Fruit fly (Drosophila melanogaster) whole organism, embryonic: ENCODE results near the gene CG8526.

Source experiments
- ATbp ChIP-seq: fragments of 200-800 bp; sonication (Bioruptor generic); optimal IDR thresholded peaks from 2 replicates; lab custom pipeline; 2017; ENCODE audit warnings: missing biosample characterization, mild to moderate bottlenecking, missing genetic modification characterization, missing genetic modification reagents
- Atf3 ChIP-seq: fragments of 200-800 bp; sonication (Bioruptor generic); optimal IDR thresholded peaks from 3 replicates; lab custom pipeline; 2016; ENCODE audit warnings: missing biosample characterization, missing genetic modification characterization
- BEAF-32 ChIP-seq: fragments of 200-800 bp; sonication (Bioruptor generic); optimal IDR thresholded peaks from 3 replicates; lab custom pipeline; 2017; ENCODE audit warnings: missing biosample characterization, missing genetic modification characterization, mild to moderate bottlenecking, moderate library complexity, missing genetic modification reagents
- BtbVII ChIP-seq: fragments of 200-800 bp; sonication (Bioruptor generic); optimal IDR thresholded peaks from 3 replicates; lab custom pipeline; 2017; ENCODE audit warnings: missing biosample characterization, mild to moderate bottlenecking, missing genetic modification characterization
- CG10274 ChIP-seq: fragments of 200-800 bp; sonication (Bioruptor generic); optimal IDR thresholded peaks from 3 replicates; lab custom pipeline; 2017; ENCODE audit warnings: missing biosample characterization, mild to moderate bottlenecking, missing genetic modification characterization
- CG10979 ChIP-seq: fragments of 200-800 bp; sonication (Bioruptor generic); optimal IDR thresholded peaks from 2 replicates; lab custom pipeline; 2018; ENCODE audit warnings: missing biosample characterization, mild to moderate bottlenecking, missing genetic modification characterization, moderate library complexity
- CG11085 ChIP-seq: fragments of 200-800 bp; sonication (Bioruptor generic); IDR thresholded peaks from 2 replicates; pipeline ENCODE4 v1.3.6; 2022; ENCODE audit warnings: missing biosample characterization, missing genetic modification characterization
- CG11560 ChIP-seq: fragments of 200-800 bp; sonication (Bioruptor generic); IDR thresholded peaks from 3 replicates; pipeline ENCODE4 v1.3.6; 2022; ENCODE audit warnings: missing biosample characterization, missing genetic modification characterization
- CG1647 ChIP-seq: fragments of 200-800 bp; sonication (Bioruptor generic); optimal IDR thresholded peaks from 3 replicates; lab custom pipeline; 2016; ENCODE audit warnings: missing biosample characterization, missing genetic modification characterization
- CG17829 ChIP-seq: fragments of 200-800 bp; optimal IDR thresholded peaks from 2 replicates; lab custom pipeline; 2019; ENCODE audit warnings: missing biosample characterization, mild to moderate bottlenecking, missing genetic modification characterization, moderate library complexity
- CG32532 ChIP-seq: fragments of 200-800 bp; sonication (Bioruptor generic); IDR thresholded peaks from 2 replicates; pipeline ENCODE4 v1.3.6; 2022; ENCODE audit warnings: missing biosample characterization, missing genetic modification characterization
- CG4424 ChIP-seq: fragments of 200-800 bp; sonication (Bioruptor generic); optimal IDR thresholded peaks from 3 replicates; lab custom pipeline; 2016; ENCODE audit warnings: missing biosample characterization, missing genetic modification characterization
- CG6689 ChIP-seq: fragments of 200-800 bp; sonication (Bioruptor generic); IDR thresholded peaks from 2 replicates; pipeline ENCODE4 v1.3.6; 2022; ENCODE audit warnings: missing biosample characterization, missing genetic modification characterization
- CG7928 ChIP-seq: fragments of 200-800 bp; sonication (Bioruptor generic); optimal IDR thresholded peaks from 2 replicates; lab custom pipeline; 2017; ENCODE audit warnings: missing biosample characterization, mild to moderate bottlenecking, missing genetic modification characterization
- CG7987 ChIP-seq: fragments of 200-800 bp; sonication (Bioruptor generic); optimal IDR thresholded peaks from 2 replicates; lab custom pipeline; 2018; ENCODE audit warnings: missing biosample characterization, mild to moderate bottlenecking, missing genetic modification characterization, moderate library complexity
- CG9437 ChIP-seq: fragments of 200-800 bp; sonication (Bioruptor generic); optimal IDR thresholded peaks from 2 replicates; lab custom pipeline; 2018; ENCODE audit warnings: missing biosample characterization, mild to moderate bottlenecking, missing genetic modification characterization
- CrebB ChIP-seq: fragments of 200-800 bp; sonication (Bioruptor generic); optimal IDR thresholded peaks from 3 replicates; lab custom pipeline; 2018; ENCODE audit warnings: missing biosample characterization, mild to moderate bottlenecking, missing genetic modification characterization
- Dad ChIP-seq: fragments of 200-800 bp; sonication (Bioruptor generic); optimal IDR thresholded peaks from 3 replicates; lab custom pipeline; 2016; ENCODE audit warnings: missing biosample characterization, missing genetic modification characterization
- Doc3 ChIP-seq: fragments of 200-800 bp; sonication (Bioruptor generic); IDR thresholded peaks from 3 replicates; pipeline ENCODE4 v1.3.6; 2022; ENCODE audit warnings: missing biosample characterization, missing genetic modification characterization; ENCODE audit not compliant: partially characterized antibody
- Elba2 ChIP-seq: fragments of 200-800 bp; sonication (Bioruptor generic); optimal IDR thresholded peaks from 3 replicates; lab custom pipeline; 2016; ENCODE audit warnings: missing biosample characterization, missing genetic modification characterization
- Hey ChIP-seq: fragments of 200-800 bp; sonication (Bioruptor generic); optimal IDR thresholded peaks from 3 replicates; lab custom pipeline; 2018; ENCODE audit warnings: missing biosample characterization, mild to moderate bottlenecking, missing genetic modification characterization
- HmgD ChIP-seq: fragments of 200-800 bp; sonication (Bioruptor generic); optimal IDR thresholded peaks from 3 replicates; lab custom pipeline; 2016; ENCODE audit warnings: missing biosample characterization, missing genetic modification characterization
- HmgZ ChIP-seq: fragments of 200-800 bp; sonication (Bioruptor generic); optimal IDR thresholded peaks from 2 replicates; lab custom pipeline; 2018; ENCODE audit warnings: missing biosample characterization, mild to moderate bottlenecking, missing genetic modification characterization
- Jarid2 ChIP-seq: fragments of 200-800 bp; sonication (Bioruptor generic); optimal IDR thresholded peaks from 3 replicates; lab custom pipeline; 2017; ENCODE audit warnings: mild to moderate bottlenecking, missing biosample characterization, missing genetic modification reagents, missing genetic modification characterization
- NK7.1 ChIP-seq: fragments of 200-800 bp; sonication (Bioruptor generic); optimal IDR thresholded peaks from 3 replicates; lab custom pipeline; 2016; ENCODE audit warnings: missing biosample characterization, missing genetic modification characterization
- Nf-YB ChIP-seq: fragments of 200-800 bp; sonication (Bioruptor generic); optimal IDR thresholded peaks from 3 replicates; lab custom pipeline; 2019; ENCODE audit warnings: missing biosample characterization, mild to moderate bottlenecking, missing genetic modification characterization, moderate library complexity
- YL-1 ChIP-seq: fragments of 200-800 bp; sonication (Bioruptor generic); optimal IDR thresholded peaks from 3 replicates; lab custom pipeline; 2017; ENCODE audit warnings: missing biosample characterization, mild to moderate bottlenecking, missing genetic modification characterization
- ash1 ChIP-seq: fragments of 200-800 bp; sonication (Bioruptor generic); optimal IDR thresholded peaks from 2 replicates; lab custom pipeline; 2018; ENCODE audit warnings: missing biosample characterization, mild to moderate bottlenecking, missing genetic modification characterization
- bbx ChIP-seq: fragments of 200-800 bp; sonication (Bioruptor generic); IDR thresholded peaks from 2 replicates; pipeline ENCODE4 v1.3.6; 2022; ENCODE audit warnings: missing biosample characterization, missing genetic modification characterization; ENCODE audit not compliant: partially characterized antibody
- br ChIP-seq: fragments of >200 bp; optimal IDR thresholded peaks from 2 replicates; lab custom pipeline; 2017
- cg ChIP-seq: fragments of 200-800 bp; sonication (Bioruptor generic); optimal IDR thresholded peaks from 3 replicates; lab custom pipeline; 2019; ENCODE audit warnings: missing biosample characterization, mild to moderate bottlenecking, missing genetic modification characterization, moderate library complexity
- ems ChIP-seq: fragments of 200-800 bp; sonication (Bioruptor generic); optimal IDR thresholded peaks from 3 replicates; lab custom pipeline; 2016; ENCODE audit warnings: missing biosample characterization, missing genetic modification characterization
- esg ChIP-seq: fragments of 200-800 bp; sonication (Bioruptor generic); conservative IDR thresholded peaks from 2 replicates; pipeline ENCODE4 v1.3.6; 2022; ENCODE audit warnings: missing biosample characterization, missing genetic modification characterization
- fd3F ChIP-seq: fragments of 200-800 bp; sonication (Bioruptor generic); optimal IDR thresholded peaks from 2 replicates; lab custom pipeline; 2018; ENCODE audit warnings: missing biosample characterization, mild to moderate bottlenecking, missing genetic modification characterization, moderate library complexity
- fd64A ChIP-seq: fragments of 200-800 bp; sonication (Bioruptor generic); optimal IDR thresholded peaks from 3 replicates; lab custom pipeline; 2018; ENCODE audit warnings: missing biosample characterization, mild to moderate bottlenecking, missing genetic modification characterization
- gce ChIP-seq: fragments of 200-800 bp; sonication (Bioruptor generic); IDR thresholded peaks from 3 replicates; pipeline ENCODE4 v1.3.6; 2022; ENCODE audit warnings: missing biosample characterization, missing genetic modification characterization
- hth ChIP-seq: fragments of >200 bp; optimal IDR thresholded peaks from 2 replicates; lab custom pipeline; 2017; ENCODE audit warnings: inconsistent platforms
- ind ChIP-seq: fragments of 200-800 bp; sonication (Bioruptor generic); optimal IDR thresholded peaks from 3 replicates; lab custom pipeline; 2016; ENCODE audit warnings: missing biosample characterization, missing genetic modification characterization
- jumu ChIP-seq: fragments of 200-800 bp; sonication (Bioruptor generic); optimal IDR thresholded peaks from 3 replicates; lab custom pipeline; 2016; ENCODE audit warnings: missing biosample characterization, missing genetic modification characterization
- lab ChIP-seq: fragments of 200-800 bp; sonication (Bioruptor generic); optimal IDR thresholded peaks from 3 replicates; lab custom pipeline; 2017; ENCODE audit warnings: missing biosample characterization, missing genetic modification characterization, mild to moderate bottlenecking, moderate library complexity, missing genetic modification reagents
- maf-S ChIP-seq: fragments of 200-800 bp; sonication (Bioruptor generic); optimal IDR thresholded peaks from 2 replicates; lab custom pipeline; 2016; ENCODE audit warnings: missing biosample characterization, missing genetic modification characterization
- oc ChIP-seq: fragments of 200-800 bp; sonication (Bioruptor generic); optimal IDR thresholded peaks from 2 replicates; lab custom pipeline; 2018; ENCODE audit warnings: missing biosample characterization, mild to moderate bottlenecking, missing genetic modification characterization, moderate library complexity
- pzg ChIP-seq: fragments of 200-800 bp; sonication (Bioruptor generic); optimal IDR thresholded peaks from 3 replicates; lab custom pipeline; 2018; ENCODE audit warnings: missing biosample characterization, mild to moderate bottlenecking, missing genetic modification characterization, moderate library complexity
- rib ChIP-seq: fragments of 200-800 bp; sonication (Bioruptor generic); IDR thresholded peaks from 2 replicates; pipeline ENCODE4 v1.3.6; 2022; ENCODE audit warnings: missing biosample characterization, missing genetic modification characterization
- sim ChIP-seq: fragments of 200-800 bp; sonication (Bioruptor generic); IDR thresholded peaks from 2 replicates; pipeline ENCODE4 v1.3.6; 2022; ENCODE audit warnings: missing biosample characterization, missing genetic modification characterization
- sna ChIP-seq: fragments of 200-800 bp; sonication (Bioruptor generic); IDR thresholded peaks from 2 replicates; pipeline ENCODE4 v1.3.6; 2022; ENCODE audit warnings: missing biosample characterization, missing genetic modification characterization; ENCODE audit not compliant: partially characterized antibody
- so ChIP-seq: fragments of 200-800 bp; sonication (Bioruptor generic); IDR thresholded peaks from 3 replicates; pipeline ENCODE4 v1.3.6; 2022; ENCODE audit warnings: missing biosample characterization, missing genetic modification characterization
- sob ChIP-seq: fragments of 200-800 bp; sonication (Bioruptor generic); IDR thresholded peaks from 2 replicates; pipeline ENCODE4 v1.3.6; 2022; ENCODE audit warnings: missing biosample characterization, missing genetic modification characterization
- sr ChIP-seq: fragments of 200-800 bp; sonication (Bioruptor generic); IDR thresholded peaks from 3 replicates; pipeline ENCODE4 v1.3.6; 2022; ENCODE audit warnings: missing biosample characterization, missing genetic modification characterization
- tio ChIP-seq: fragments of 200-800 bp; sonication (Bioruptor generic); optimal IDR thresholded peaks from 2 replicates; lab custom pipeline; 2017; ENCODE audit warnings: missing biosample characterization, missing genetic modification characterization, inconsistent platforms
- wdn ChIP-seq: fragments of 200-800 bp; sonication (Bioruptor generic); IDR thresholded peaks from 2 replicates; pipeline ENCODE4 v1.3.6; 2022; ENCODE audit warnings: missing biosample characterization, missing genetic modification characterization

The CG8526 gene

DNA sequence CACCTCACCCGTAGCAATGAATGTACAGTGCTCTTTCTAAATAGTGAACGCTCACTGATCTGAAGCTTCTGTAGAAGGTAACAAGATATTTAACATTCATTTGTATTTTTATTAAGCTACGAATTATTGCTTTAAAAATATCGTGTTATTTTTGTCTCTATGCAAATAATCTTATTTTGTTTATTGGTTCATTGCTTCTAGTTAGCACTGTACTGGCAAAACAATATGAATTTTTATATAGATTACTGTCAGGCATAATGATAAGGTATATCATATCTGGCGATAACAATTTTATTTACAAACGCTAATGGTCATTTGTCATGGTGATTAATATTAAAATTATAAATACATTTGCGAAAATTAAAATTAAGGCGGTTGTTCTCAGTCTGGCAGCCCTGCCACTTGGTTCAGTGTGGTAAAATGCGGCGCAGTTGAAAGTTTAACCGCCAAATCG is 29.5 kb upstream of the CG8526 start, which contains the start of gene CG9471 (continued):
- TF ChIP-seq Nf-YB (GFP tag; lab: Kevin White, UChicago) (peak; percentile 75), ind (peak; percentile 93), Dad (GFP tag; lab: Kevin White, UChicago) (peak; percentile 75), fd64A (GFP tag; lab: Kevin White, UChicago) (peak; percentile 41), Hey (tag; lab: Kevin White, UChicago) (peak; percentile 49), Jarid2 (GFP tag; lab: Kevin White, UChicago) (peak; percentile 62), BEAF-32 (peak; percentile 37), oc (tag; lab: Kevin White, UChicago) (peak; percentile 83), CG11560 (tag; lab: Robert Waterston, UW) (peak; percentile 66; the same call in 2 of the 3 replicates), sna (GFP tag; lab: Robert Waterston, UW) (no peak), CG11085 (GFP tag; lab: Robert Waterston, UW) (peak; percentile 86), CG32532 (GFP tag; lab: Robert Waterston, UW) (peak; percentile 94), gce (peak; percentile 80; the same call in 2 of the 3 replicates), CG10979 (tag; lab: Kevin White, UChicago) (peak; percentile 86), hth (lab: Kevin White, UChicago) (no peak), Doc3 (GFP tag; lab: Robert Waterston, UW) (no peak), NK7.1 (GFP tag; lab: Kevin White, UChicago) (peak; percentile 85), CG6689 (peak; percentile 94), lab (GFP tag; lab: Kevin White, UChicago) (peak; percentile 96), wdn (GFP tag; lab: Robert Waterston, UW) (peak; percentile 89), Atf3 (GFP tag; lab: Kevin White, UChicago) (peak; percentile 83), bbx (GFP tag; lab: Robert Waterston, UW) (no peak), sob (peak; percentile 94), CG7987 (GFP tag; lab: Kevin White, UChicago) (peak; percentile 80), CG7928 (GFP tag; lab: Kevin White, UChicago) (peak; percentile 59), jumu (GFP tag; lab: Kevin White, UChicago) (peak; percentile 86), ems (GFP tag; lab: Kevin White, UChicago) (peak; percentile 85), ATbp (GFP tag; lab: Kevin White, UChicago) (peak; percentile 88), maf-S (GFP tag; lab: Kevin White, UChicago) (peak; percentile 86), HmgD (GFP tag; lab: Kevin White, UChicago) (peak; percentile 47), esg (GFP tag; lab: Robert Waterston, UW) (peak; percentile 92), pzg (GFP tag; lab: Kevin White, UChicago) (peak; percentile 54), BtbVII (GFP tag; lab: Kevin White, UChicago) (peak; percentile 89), YL-1 (GFP tag; lab: Kevin White, UChicago) (peak; percentile 63), sim (GFP tag; lab: Robert Waterston, UW) (peak; percentile 73), sr (GFP tag; lab: Robert Waterston, UW) (peak; percentile 48; the same call in 1 of the 3 replicates), Elba2 (GFP tag; lab: Kevin White, UChicago) (peak; percentile 54), br (no peak), so (GFP tag; lab: Robert Waterston, UW) (peak; percentile 84), CG10274 (peak; percentile 64), rib (peak; percentile 81), cg (no peak), CG4424 (peak; percentile 91), fd3F (GFP tag; lab: Kevin White, UChicago) (peak; percentile 89), CG17829 (tag; lab: Kevin White, UChicago) (peak; percentile 91), tio (no peak), CrebB (tag; lab: Kevin White, UChicago) (peak; percentile 88), CG9437 (GFP tag; lab: Kevin White, UChicago) (peak; percentile 82), ash1 (GFP tag; lab: Kevin White, UChicago) (no peak), CG1647 (GFP tag; lab: Kevin White, UChicago) (peak; percentile 85), HmgZ (tag; lab: Kevin White, UChicago) (peak; percentile 96)
